Fruit fly (Drosophila melanogaster): ENCODE measurements around the gene eIF4EHP.
A peak's percentile ranks its signal among the peaks of the same experiment; 100 is the strongest.

Gene eIF4EHP

DNA sequence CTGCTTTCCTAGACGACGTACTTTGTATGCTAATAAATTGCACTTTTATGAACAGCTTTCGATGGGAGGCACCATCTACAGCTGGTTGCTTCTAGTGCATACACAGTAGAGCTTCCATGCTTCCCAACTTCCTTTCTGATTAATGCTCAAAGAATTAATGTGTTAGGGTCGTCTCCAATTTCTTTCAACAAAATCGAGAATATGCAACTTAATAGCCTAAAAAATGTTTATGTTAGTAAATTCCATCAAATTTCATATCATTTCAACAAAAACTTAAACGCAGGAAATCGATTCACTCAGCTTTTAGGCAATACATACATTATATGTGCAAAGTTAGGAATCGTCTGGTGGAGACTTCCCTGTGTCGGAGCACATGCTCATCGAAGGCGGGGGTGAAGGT is 84.6 kb downstream of the eIF4EHP start:
- no peak for TF ChIP-seq Drgx (GFP tag; IDR thresholded peaks at IDR 0.05)
- peak; percentile 16 for TF ChIP-seq nom (GFP tag; optimal IDR thresholded peaks at IDR 0.05)
- no peak for TF ChIP-seq CG9609 (GFP tag; optimal IDR thresholded peaks at IDR 0.05)
- no peak for TF ChIP-seq Hmr (GFP tag; optimal IDR thresholded peaks at IDR 0.05)
- TF ChIP-seq Stat92E (GFP tag; optimal IDR thresholded peaks at IDR 0.05), result no peak
- no peak for TF ChIP-seq CG17328 (GFP tag; IDR thresholded peaks at IDR 0.05)

DNA sequence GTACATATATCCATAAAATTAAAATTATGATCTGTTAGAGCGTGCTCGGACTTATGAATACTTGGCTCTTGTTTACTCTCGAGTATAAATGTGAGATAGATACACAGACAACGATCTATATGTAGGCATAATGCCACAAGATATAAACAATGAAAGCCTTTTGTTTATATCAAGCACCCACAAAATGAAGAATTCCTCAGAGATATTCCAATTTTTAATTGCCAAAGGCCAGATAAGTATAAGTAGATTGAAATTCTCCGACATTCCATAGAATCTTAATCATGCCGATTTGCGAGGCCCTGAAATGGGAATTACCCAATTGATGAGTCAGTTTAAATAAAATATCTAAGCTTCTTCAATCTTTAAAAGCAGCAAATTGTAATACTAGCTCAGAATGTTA is 86.9 kb downstream of the eIF4EHP start:
- TF ChIP-seq CG10321 (GFP tag; IDR thresholded peaks at IDR 0.05), result no peak
- no peak for TF ChIP-seq bcd (GFP tag; optimal IDR thresholded peaks at IDR 0.05)
- TF ChIP-seq CG1529 (GFP tag; optimal IDR thresholded peaks at IDR 0.05), result no peak
- TF ChIP-seq Dll (GFP tag; IDR thresholded peaks at IDR 0.05; ENCODE audit: partially characterized antibody), result no peak
- TF ChIP-seq sd (tag; optimal IDR thresholded peaks at IDR 0.05), result peak; percentile 94
- TF ChIP-seq row (GFP tag; IDR thresholded peaks at IDR 0.05), result no peak
- TF ChIP-seq CG7786 (GFP tag; optimal IDR thresholded peaks at IDR 0.05), result no peak
- no peak for TF ChIP-seq Lim3 (GFP tag; IDR thresholded peaks at IDR 0.05)
- no peak for TF ChIP-seq Drgx (GFP tag; IDR thresholded peaks at IDR 0.05)
- peak; percentile 39 for TF ChIP-seq Med (GFP tag)
- TF ChIP-seq CG2875 (GFP tag; optimal IDR thresholded peaks at IDR 0.05), result no peak
- no peak for TF ChIP-seq CG14667 (GFP tag; IDR thresholded peaks at IDR 0.05)
- peak; percentile 3 for TF ChIP-seq abd-A (tag; optimal IDR thresholded peaks at IDR 0.05)
- no peak for TF ChIP-seq sisA (GFP tag; IDR thresholded peaks at IDR 0.05)
- TF ChIP-seq E2f2 (GFP tag; IDR thresholded peaks at IDR 0.05), result no peak
- no peak for TF ChIP-seq vnd (GFP tag; IDR thresholded peaks at IDR 0.05; ENCODE audit: partially characterized antibody)
- TF ChIP-seq CG15696 (tag; optimal IDR thresholded peaks at IDR 0.05), result no peak

DNA sequence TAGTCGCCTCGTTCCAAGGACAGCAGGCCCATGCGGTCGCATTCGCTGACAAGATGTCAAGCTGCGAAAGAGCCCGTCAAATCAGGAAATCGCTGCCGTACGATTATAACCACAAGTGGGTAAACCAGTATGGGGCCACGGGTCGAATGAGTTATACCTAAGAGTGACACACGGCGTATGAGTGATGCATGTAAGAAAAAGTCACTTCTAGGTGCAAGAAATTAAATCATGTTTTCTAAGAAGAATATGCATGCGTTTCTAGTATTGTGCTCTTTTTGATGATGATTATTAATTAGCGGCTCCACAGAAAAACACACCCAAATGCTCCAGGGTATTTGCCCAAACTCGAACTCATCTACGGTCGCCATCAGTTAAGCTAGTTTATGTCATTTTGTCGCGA is 91.1 kb downstream of the eIF4EHP start:
- TF ChIP-seq CG6791 (GFP tag; IDR thresholded peaks at IDR 0.05; ENCODE audit: partially characterized antibody), result no peak
- no peak for TF ChIP-seq E2f2 (GFP tag; IDR thresholded peaks at IDR 0.05)
- peak; percentile 26; the same call in 1 of the 3 replicates for TF ChIP-seq row (GFP tag; IDR thresholded peaks at IDR 0.05)
- TF ChIP-seq sima (GFP tag; optimal IDR thresholded peaks at IDR 0.05), result no peak
- TF ChIP-seq scrt (GFP tag; optimal IDR thresholded peaks at IDR 0.05), result no peak
- TF ChIP-seq CG12659 (GFP tag; optimal IDR thresholded peaks at IDR 0.05), result no peak
- TF ChIP-seq CG10979 (tag; optimal IDR thresholded peaks at IDR 0.05), result no peak
- TF ChIP-seq Mrtf (GFP tag; IDR thresholded peaks at IDR 0.05), result no peak
- 0 out of 3 replicates have a peak, but pooled peaks have one; percentile 25 for TF ChIP-seq CG11695 (GFP tag; IDR thresholded peaks at IDR 0.05)
- no peak for TF ChIP-seq her (GFP tag; optimal IDR thresholded peaks at IDR 0.05)
- no peak for TF ChIP-seq CG11456 (GFP tag; IDR thresholded peaks at IDR 0.05)
- TF ChIP-seq ato (GFP tag; IDR thresholded peaks at IDR 0.05; ENCODE audit: partially characterized antibody), result no peak
- 0 out of 2 replicates have a peak, but pooled peaks have one; percentile 15 for TF ChIP-seq vvl (GFP tag; IDR thresholded peaks at IDR 0.05)
- no peak for TF ChIP-seq gem (tag; optimal IDR thresholded peaks at IDR 0.05)
- no peak for TF ChIP-seq jumu (GFP tag; optimal IDR thresholded peaks at IDR 0.05)
- no peak for TF ChIP-seq Trl (optimal IDR thresholded peaks at IDR 0.05)
- TF ChIP-seq Trl (GFP tag; optimal IDR thresholded peaks at IDR 0.05), result no peak
- TF ChIP-seq CG7372 (GFP tag; IDR thresholded peaks at IDR 0.05), result peak; percentile 52; the same call in 1 of the 2 replicates
- TF ChIP-seq D (optimal IDR thresholded peaks at IDR 0.05), result no peak
- no peak for TF ChIP-seq D (GFP tag; optimal IDR thresholded peaks at IDR 0.05)
- TF ChIP-seq pan (optimal IDR thresholded peaks at IDR 0.05), result no peak
- peak in 1 of 2 experiments; percentile 37 for TF ChIP-seq pan (GFP tag; optimal IDR thresholded peaks at IDR 0.05 in 1 of 2, IDR thresholded peaks at IDR 0.05 in 1 of 2)
- no peak for TF ChIP-seq gsb-n (tag; optimal IDR thresholded peaks at IDR 0.05)
- TF ChIP-seq Sox100B (GFP tag; optimal IDR thresholded peaks at IDR 0.05), result no peak
- TF ChIP-seq CG17802 (tag; optimal IDR thresholded peaks at IDR 0.05), result no peak
- TF ChIP-seq pum (GFP tag; optimal IDR thresholded peaks at IDR 0.05), result no peak
- no peak for TF ChIP-seq Dll (GFP tag; IDR thresholded peaks at IDR 0.05; ENCODE audit: partially characterized antibody)
- TF ChIP-seq CG15269 (tag; optimal IDR thresholded peaks at IDR 0.05), result no peak
- no peak for TF ChIP-seq tap (tag; optimal IDR thresholded peaks at IDR 0.05)
- peak; percentile 34 for TF ChIP-seq D19B (GFP tag; optimal IDR thresholded peaks at IDR 0.05)
